Worm (Caenorhabditis elegans): ENCODE data around the gene C40H1.8.

- no peak for TF ChIP-seq lin-13 (GFP tag; optimal IDR thresholded peaks at IDR 0.05)
- no peak for TF ChIP-seq mdl-1 (tag; optimal IDR thresholded peaks at IDR 0.05)
- no peak for TF ChIP-seq unc-39 (tag; optimal IDR thresholded peaks at IDR 0.05)
- TF ChIP-seq unc-62 (GFP tag; optimal IDR thresholded peaks at IDR 0.05), result no peak
- no peak for TF ChIP-seq nhr-25 (tag; optimal IDR thresholded peaks at IDR 0.05)
- TF ChIP-seq egl-27 (tag; optimal IDR thresholded peaks at IDR 0.05), result no peak
- TF ChIP-seq fos-1 (tag; optimal IDR thresholded peaks at IDR 0.05), result peak; percentile 93
- TF ChIP-seq sma-9 (GFP tag; optimal IDR thresholded peaks at IDR 0.05), result peak; percentile 72
- no peak for TF ChIP-seq sma-9 (tag; optimal IDR thresholded peaks at IDR 0.05)
- no peak for TF ChIP-seq blmp-1 (tag; optimal IDR thresholded peaks at IDR 0.05; ENCODE audit: insufficient read depth)
- no peak for TF ChIP-seq snpc-4 (tag; optimal IDR thresholded peaks at IDR 0.05)
- no peak for TF ChIP-seq aly-2 (tag; optimal IDR thresholded peaks at IDR 0.05)
Observed at ce11 chrIII:9326528-9326927, 12.0 kb downstream of the C40H1.8 start.

All from whole organism, L2 larva.